Worm (Caenorhabditis elegans): Measurements from ENCODE around the gene srx-56.

Gene srx-56

ce11 chrV:7413107-7413774, 39.1 kb downstream of the srx-56 start, which contains the start of gene F18E3.11:
F18E3.11 (plus strand) TSS chrV:7413482.
- TF ChIP-seq egl-27 (tag; optimal IDR thresholded peaks at IDR 0.05), result no peak
- no peak for TF ChIP-seq nhr-12 (tag; optimal IDR thresholded peaks at IDR 0.05)
- TF ChIP-seq C34F6.9 (tag; optimal IDR thresholded peaks at IDR 0.05), result no peak
- peak; percentile 84 for TF ChIP-seq sma-9 (GFP tag; optimal IDR thresholded peaks at IDR 0.05)
- no peak for TF ChIP-seq sma-9 (tag; optimal IDR thresholded peaks at IDR 0.05)
- TF ChIP-seq lin-13 (GFP tag; optimal IDR thresholded peaks at IDR 0.05), result no peak
- no peak for TF ChIP-seq sem-4 (tag; optimal IDR thresholded peaks at IDR 0.05)
- TF ChIP-seq ztf-1 (GFP tag; conservative IDR thresholded peaks at IDR 0.05), result no peak
- no peak for TF ChIP-seq ceh-16 (tag; optimal IDR thresholded peaks at IDR 0.05)
- peak; percentile 78 for TF ChIP-seq blmp-1 (tag; optimal IDR thresholded peaks at IDR 0.05; ENCODE audit: insufficient read depth)
- TF ChIP-seq mbf-1 (tag; optimal IDR thresholded peaks at IDR 0.05), result no peak
- peak; percentile 80 for TF ChIP-seq nhr-21 (tag; optimal IDR thresholded peaks at IDR 0.05)
- TF ChIP-seq Y55F3AM.14 (GFP tag; optimal IDR thresholded peaks at IDR 0.05), result no peak
- peak; percentile 85 for TF ChIP-seq nhr-25 (tag; optimal IDR thresholded peaks at IDR 0.05)
- TF ChIP-seq mab-5 (tag; optimal IDR thresholded peaks at IDR 0.05), result no peak
- TF ChIP-seq elt-1 (tag; optimal IDR thresholded peaks at IDR 0.05), result no peak
- TF ChIP-seq ztf-11 (tag; optimal IDR thresholded peaks at IDR 0.05), result no peak
- no peak for TF ChIP-seq fos-1 (tag; optimal IDR thresholded peaks at IDR 0.05)
- no peak for TF ChIP-seq lin-39 (tag; optimal IDR thresholded peaks at IDR 0.05)
- no peak for TF ChIP-seq R02D3.7 (tag; optimal IDR thresholded peaks at IDR 0.05)
- no peak for TF ChIP-seq elt-3 (tag; optimal IDR thresholded peaks at IDR 0.05)
- no peak for TF ChIP-seq snpc-4 (tag; optimal IDR thresholded peaks at IDR 0.05)
- TF ChIP-seq nhr-10 (tag; optimal IDR thresholded peaks at IDR 0.05), result no peak
- TF ChIP-seq F13H6.1 (tag; optimal IDR thresholded peaks at IDR 0.05), result no peak
- no peak for TF ChIP-seq ztf-4 (tag; optimal IDR thresholded peaks at IDR 0.05)
- no peak for TF ChIP-seq peb-1 (tag; optimal IDR thresholded peaks at IDR 0.05)
- no peak for TF ChIP-seq unc-62 (GFP tag; optimal IDR thresholded peaks at IDR 0.05)
- no peak for TF ChIP-seq lsy-2 (tag; optimal IDR thresholded peaks at IDR 0.05)
- peak; percentile 6 for TF ChIP-seq nhr-6 (tag; optimal IDR thresholded peaks at IDR 0.05)
- TF ChIP-seq ceh-82 (tag; optimal IDR thresholded peaks at IDR 0.05), result no peak
- TF ChIP-seq ZK546.5 (tag; optimal IDR thresholded peaks at IDR 0.05), result no peak
- no peak for TF ChIP-seq nhr-11 (tag; optimal IDR thresholded peaks at IDR 0.05)
- no peak for TF ChIP-seq alr-1 (tag; optimal IDR thresholded peaks at IDR 0.05)
- TF ChIP-seq mdl-1 (tag; optimal IDR thresholded peaks at IDR 0.05), result no peak
- no peak for TF ChIP-seq zag-1 (tag; optimal IDR thresholded peaks at IDR 0.05)
- TF ChIP-seq lin-11 (tag; optimal IDR thresholded peaks at IDR 0.05), result no peak
- TF ChIP-seq sma-3 (GFP tag; optimal IDR thresholded peaks at IDR 0.05), result peak; percentile 49
- TF ChIP-seq nhr-23 (tag; optimal IDR thresholded peaks at IDR 0.05), result no peak
- no peak for TF ChIP-seq dmd-4 (tag; optimal IDR thresholded peaks at IDR 0.05)
- TF ChIP-seq ama-1 (optimal IDR thresholded peaks at IDR 0.05), result peak; percentile 89
- no peak for TF ChIP-seq nhr-77 (tag; optimal IDR thresholded peaks at IDR 0.05)
- peak; percentile 9 for TF ChIP-seq crh-2 (tag; optimal IDR thresholded peaks at IDR 0.05)
- no peak for TF ChIP-seq gmeb-1 (tag; optimal IDR thresholded peaks at IDR 0.05)
- TF ChIP-seq nhr-237 (tag; optimal IDR thresholded peaks at IDR 0.05), result no peak
- no peak for TF ChIP-seq skn-1 (tag; optimal IDR thresholded peaks at IDR 0.05)
- peak; percentile 84 for TF ChIP-seq nhr-129 (tag; optimal IDR thresholded peaks at IDR 0.05)
- TF ChIP-seq unc-39 (tag; optimal IDR thresholded peaks at IDR 0.05), result no peak
- TF ChIP-seq unc-55 (GFP tag; optimal IDR thresholded peaks at IDR 0.05), result no peak
- TF ChIP-seq aly-2 (tag; optimal IDR thresholded peaks at IDR 0.05), result no peak
